Fruit fly (Drosophila melanogaster): ENCODE measurements around the gene IFT46.

DNA sequence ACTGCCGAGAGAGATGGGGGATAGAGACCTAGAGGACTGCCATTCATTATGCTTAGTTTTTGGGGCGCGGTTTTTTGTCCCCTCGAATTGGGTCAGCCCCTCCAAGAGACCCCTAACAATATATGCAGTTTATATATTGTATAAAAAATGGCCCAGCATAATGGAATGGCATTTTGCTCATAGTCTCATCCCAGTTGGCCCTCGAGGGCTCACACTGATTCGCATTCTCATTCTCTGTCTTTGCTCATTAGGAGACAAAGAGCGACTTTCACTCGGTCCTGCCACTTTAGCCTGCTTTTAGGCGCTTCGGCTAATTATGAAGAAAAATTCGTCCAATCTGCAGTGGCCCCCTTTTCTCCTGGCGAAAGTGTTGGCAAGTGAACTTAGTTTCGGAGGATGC lies 7.5 kb upstream of the IFT46 start:
- TF ChIP-seq pum (GFP tag; optimal IDR thresholded peaks at IDR 0.05) = no peak
- TF ChIP-seq oc (tag; optimal IDR thresholded peaks at IDR 0.05) = no peak
- no peak for TF ChIP-seq sd (tag; optimal IDR thresholded peaks at IDR 0.05)
- TF ChIP-seq CG12071 (GFP tag; optimal IDR thresholded peaks at IDR 0.05) = no peak
- TF ChIP-seq ara (GFP tag; IDR thresholded peaks at IDR 0.05) = no peak
